Fruit fly (Drosophila melanogaster) whole organism, prepupa: ENCODE measurements around the gene CG7730.

Experiments
- Blimp-1 ChIP-seq: fragments of 200-800 bp; sonication (Bioruptor generic); optimal IDR thresholded peaks from 3 replicates; lab custom pipeline; 2017; ENCODE audit warnings: missing biosample characterization, missing genetic modification characterization, mild to moderate bottlenecking, moderate library complexity, missing genetic modification reagents
- CG10631 ChIP-seq: fragments of 200-800 bp; sonication (Bioruptor generic); optimal IDR thresholded peaks from 2 replicates; lab custom pipeline; 2016; ENCODE audit warnings: missing biosample characterization, missing genetic modification characterization
- CG10669 ChIP-seq: fragments of 200-800 bp; sonication (Bioruptor generic); optimal IDR thresholded peaks from 3 replicates; lab custom pipeline; 2018; ENCODE audit warnings: missing biosample characterization, mild to moderate bottlenecking, missing genetic modification characterization, moderate library complexity
- CG11294 ChIP-seq: fragments of 200-800 bp; sonication (Bioruptor generic); IDR thresholded peaks from 2 replicates; pipeline ENCODE4 v1.3.6; 2022; ENCODE audit warnings: missing biosample characterization, missing genetic modification characterization
- CG11902 ChIP-seq: fragments of 200-800 bp; sonication (Bioruptor generic); optimal IDR thresholded peaks from 3 replicates; lab custom pipeline; 2016; ENCODE audit warnings: missing biosample characterization, missing genetic modification characterization
- CG15336 ChIP-seq: fragments of 200-800 bp; sonication (Bioruptor generic); IDR thresholded peaks from 2 replicates; pipeline ENCODE4 v1.3.6; 2022; ENCODE audit warnings: missing biosample characterization, missing genetic modification characterization
- CG1621 ChIP-seq: fragments of 200-800 bp; sonication (Bioruptor generic); optimal IDR thresholded peaks from 3 replicates; lab custom pipeline; 2018; ENCODE audit warnings: missing biosample characterization, mild to moderate bottlenecking, missing genetic modification characterization
- CG16779 ChIP-seq: fragments of 200-800 bp; sonication (Bioruptor generic); optimal IDR thresholded peaks from 3 replicates; lab custom pipeline; 2017; ENCODE audit warnings: missing biosample characterization, mild to moderate bottlenecking, missing genetic modification characterization
- CG31627 ChIP-seq: fragments of 200-800 bp; sonication (Bioruptor generic); optimal IDR thresholded peaks from 3 replicates; lab custom pipeline; 2016; ENCODE audit warnings: missing biosample characterization, missing genetic modification characterization
- CG32006 ChIP-seq: fragments of 200-800 bp; sonication (Bioruptor generic); optimal IDR thresholded peaks from 3 replicates; lab custom pipeline; 2017; ENCODE audit warnings: missing biosample characterization, mild to moderate bottlenecking, missing genetic modification characterization
- CG3919 ChIP-seq: fragments of 200-800 bp; sonication (Bioruptor generic); optimal IDR thresholded peaks from 3 replicates; lab custom pipeline; 2016; ENCODE audit warnings: missing biosample characterization, missing genetic modification characterization
- CG4318 ChIP-seq: fragments of 200-800 bp; sonication (Bioruptor generic); optimal IDR thresholded peaks from 3 replicates; lab custom pipeline; 2017; ENCODE audit warnings: missing biosample characterization, mild to moderate bottlenecking, missing genetic modification characterization
- CG6163 ChIP-seq: fragments of 200-800 bp; sonication (Bioruptor generic); IDR thresholded peaks from 3 replicates; pipeline ENCODE4 v1.3.6; 2022; ENCODE audit warnings: missing biosample characterization, missing genetic modification characterization
- CG6792 ChIP-seq: fragments of 200-800 bp; sonication (Bioruptor generic); optimal IDR thresholded peaks from 3 replicates; lab custom pipeline; 2016; ENCODE audit warnings: missing biosample characterization, missing genetic modification characterization
- CG6808 ChIP-seq: fragments of 200-800 bp; sonication (Bioruptor generic); optimal IDR thresholded peaks from 3 replicates; lab custom pipeline; 2017; ENCODE audit warnings: missing biosample characterization, missing genetic modification characterization, mild to moderate bottlenecking, moderate library complexity, missing genetic modification reagents
- CG6854 ChIP-seq: fragments of 200-800 bp; sonication (Bioruptor generic); optimal IDR thresholded peaks from 2 replicates; lab custom pipeline; 2017; ENCODE audit warnings: missing biosample characterization, mild to moderate bottlenecking, missing genetic modification characterization
- CG8119 ChIP-seq: fragments of 200-800 bp; sonication (Bioruptor generic); IDR thresholded peaks from 3 replicates; pipeline ENCODE4 v1.3.6; 2022; ENCODE audit warnings: missing biosample characterization, missing genetic modification characterization
- CG8319 ChIP-seq: fragments of 200-800 bp; sonication (Bioruptor generic); optimal IDR thresholded peaks from 3 replicates; lab custom pipeline; 2016; ENCODE audit warnings: missing biosample characterization, missing genetic modification characterization
- CG8632 ChIP-seq: fragments of 200-800 bp; sonication (Bioruptor generic); optimal IDR thresholded peaks from 3 replicates; lab custom pipeline; 2016; ENCODE audit warnings: missing biosample characterization, missing genetic modification characterization
- Eip75B ChIP-seq: fragments of 200-800 bp; sonication (Bioruptor generic); optimal IDR thresholded peaks from 3 replicates; lab custom pipeline; 2016; ENCODE audit warnings: missing biosample characterization, missing genetic modification characterization
- Eip78C ChIP-seq: fragments of 200-800 bp; sonication (Bioruptor generic); peaks from one replicate; lab custom pipeline; 2016; ENCODE audit warnings: missing biosample characterization, missing genetic modification characterization
- Eip93F ChIP-seq: fragments of 200-800 bp; sonication (Bioruptor generic); optimal IDR thresholded peaks from 2 replicates; lab custom pipeline; 2016; ENCODE audit warnings: missing biosample characterization, mild to moderate bottlenecking, missing genetic modification characterization
- Ets21C ChIP-seq: fragments of 200-800 bp; sonication (Bioruptor generic); optimal IDR thresholded peaks from 3 replicates; lab custom pipeline; 2016; ENCODE audit warnings: missing biosample characterization, missing genetic modification characterization
- Ets96B ChIP-seq: fragments of 200-800 bp; optimal IDR thresholded peaks from 2 replicates; lab custom pipeline; 2019; ENCODE audit warnings: missing biosample characterization, mild to moderate bottlenecking, missing genetic modification characterization, moderate library complexity
- Gug ChIP-seq: fragments of 200-800 bp; sonication (Bioruptor generic); IDR thresholded peaks from 2 replicates; pipeline ENCODE4 v1.3.6; 2022; ENCODE audit warnings: missing biosample characterization, missing genetic modification characterization
- Hr38 ChIP-seq: sonication (Bioruptor generic); optimal IDR thresholded peaks from 2 replicates; lab custom pipeline; 2016; ENCODE audit warnings: missing biosample characterization, missing genetic modification characterization
- Lpt ChIP-seq: fragments of 200-800 bp; sonication (Bioruptor generic); optimal IDR thresholded peaks from 3 replicates; lab custom pipeline; 2016; ENCODE audit warnings: missing biosample characterization, missing genetic modification characterization
- Met ChIP-seq: fragments of 200-800 bp; sonication (Bioruptor generic); optimal IDR thresholded peaks from 3 replicates; lab custom pipeline; 2016; ENCODE audit warnings: missing biosample characterization, missing genetic modification characterization
- OdsH ChIP-seq: fragments of 200-800 bp; sonication (Bioruptor generic); optimal IDR thresholded peaks from 3 replicates; lab custom pipeline; 2016; ENCODE audit warnings: missing biosample characterization, missing genetic modification characterization
- Sox102F ChIP-seq: fragments of 200-800 bp; sonication (Bioruptor generic); optimal IDR thresholded peaks from 2 replicates; lab custom pipeline; 2016; ENCODE audit warnings: missing biosample characterization, mild to moderate bottlenecking, missing genetic modification characterization
- Sox14 ChIP-seq: fragments of 200-800 bp; sonication (Bioruptor generic); optimal IDR thresholded peaks from 3 replicates; lab custom pipeline; 2016; ENCODE audit warnings: missing biosample characterization, missing genetic modification characterization
- Sox15 ChIP-seq: fragments of 200-800 bp; sonication (Bioruptor generic); optimal IDR thresholded peaks from 3 replicates; lab custom pipeline; 2016; ENCODE audit warnings: missing biosample characterization, missing genetic modification characterization
- acj6 ChIP-seq: fragments of 200-800 bp; sonication (Bioruptor generic); optimal IDR thresholded peaks from 3 replicates; lab custom pipeline; 2016; ENCODE audit warnings: missing biosample characterization, missing genetic modification characterization
- cyc ChIP-seq: fragments of 200-800 bp; sonication (Bioruptor generic); optimal IDR thresholded peaks from 3 replicates; lab custom pipeline; 2016; ENCODE audit warnings: missing biosample characterization, missing genetic modification characterization
- dac ChIP-seq: fragments of 200-800 bp; sonication (Bioruptor generic); optimal IDR thresholded peaks from 2 replicates; lab custom pipeline; 2017; ENCODE audit warnings: missing biosample characterization, mild to moderate bottlenecking, missing genetic modification characterization
- esn ChIP-seq: fragments of 200-800 bp; sonication (Bioruptor generic); optimal IDR thresholded peaks from 2 replicates; lab custom pipeline; 2016; ENCODE audit warnings: missing biosample characterization, mild to moderate bottlenecking, missing genetic modification characterization, moderate library complexity
- fd59A ChIP-seq: fragments of 200-800 bp; sonication (Bioruptor generic); optimal IDR thresholded peaks from 2 replicates; lab custom pipeline; 2017; ENCODE audit warnings: missing biosample characterization, mild to moderate bottlenecking, missing genetic modification characterization, missing genetic modification reagents
- fd85E ChIP-seq: fragments of 200-800 bp; sonication (Bioruptor generic); optimal IDR thresholded peaks from 3 replicates; lab custom pipeline; 2016; ENCODE audit warnings: missing biosample characterization, missing genetic modification characterization
- fkh ChIP-seq: fragments of 200-800 bp; sonication (Bioruptor generic); optimal IDR thresholded peaks from 3 replicates; lab custom pipeline; 2017; ENCODE audit warnings: missing biosample characterization, mild to moderate bottlenecking, missing genetic modification characterization, moderate library complexity
- lz ChIP-seq: fragments of 200-800 bp; sonication (Bioruptor generic); optimal IDR thresholded peaks from 3 replicates; lab custom pipeline; 2016; ENCODE audit warnings: missing biosample characterization, missing genetic modification characterization
- net ChIP-seq: fragments of 200-800 bp; sonication (Bioruptor generic); optimal IDR thresholded peaks from 3 replicates; lab custom pipeline; 2016; ENCODE audit warnings: missing biosample characterization, missing genetic modification characterization
- salr ChIP-seq, 2 experiments: fragments of 200-800 bp; sonication (Bioruptor generic); optimal IDR thresholded peaks; 3 replicates each; lab custom pipeline; 2016 to 2018; ENCODE audit warnings: missing biosample characterization in 2 of 2, missing genetic modification characterization in 2 of 2, mild to moderate bottlenecking in 1 of 2
- ss ChIP-seq, 2 experiments: fragments of 200-800 bp; sonication (Bioruptor generic); optimal IDR thresholded peaks; 2 replicates in 1 of 2; 3 replicates in 1 of 2; lab custom pipeline; 2017 to 2018; ENCODE audit warnings: mild to moderate bottlenecking in 2 of 2, missing biosample characterization in 2 of 2, missing genetic modification characterization in 2 of 2, moderate library complexity in 1 of 2
- svp ChIP-seq: fragments of 200-800 bp; sonication (Bioruptor generic); peaks from one replicate; lab custom pipeline; 2016; ENCODE audit warnings: missing biosample characterization, missing genetic modification characterization
- topi ChIP-seq: fragments of 200-800 bp; sonication (Bioruptor generic); optimal IDR thresholded peaks from 3 replicates; lab custom pipeline; 2016; ENCODE audit warnings: missing biosample characterization, missing genetic modification characterization

Gene CG7730

DNA sequence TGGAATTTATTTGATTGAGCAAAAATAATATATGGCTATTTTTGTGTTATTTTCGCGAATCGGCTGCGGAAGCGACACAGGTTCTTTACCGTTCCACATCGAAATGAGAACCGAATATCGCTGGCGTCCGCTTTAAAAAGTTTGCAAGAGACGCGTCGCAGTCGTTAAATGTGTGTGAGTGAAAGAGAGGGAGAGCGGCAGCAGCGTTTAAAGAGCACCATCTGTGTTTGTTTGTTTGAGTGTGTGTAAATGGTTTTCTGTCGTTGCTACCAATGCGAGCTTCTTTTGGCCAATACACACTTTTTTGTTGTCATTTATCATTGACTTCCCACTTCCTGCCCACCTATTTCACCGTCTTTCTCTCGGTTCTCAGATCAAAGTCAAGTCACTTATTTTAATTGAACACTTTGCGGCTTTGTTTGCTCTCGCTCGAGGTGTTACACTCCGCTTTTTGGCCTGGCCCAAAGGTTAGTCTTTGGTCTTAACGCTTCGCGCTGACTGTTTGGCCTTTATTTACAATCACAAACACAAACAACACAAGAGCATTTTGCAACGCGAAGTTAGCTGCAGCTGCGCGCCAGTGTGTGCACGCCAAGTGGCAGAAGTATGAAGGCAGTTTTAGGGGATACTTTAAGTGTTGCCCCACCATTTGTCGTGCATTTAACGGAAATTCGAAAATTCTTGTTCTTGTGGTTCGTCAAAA is 15.1 kb upstream of the CG7730 start, which contains the start of gene CG3764 (continued):
- TF ChIP-seq CG6854 (GFP tag; lab: Kevin White, UChicago) (peak; percentile 81), esn (GFP tag; lab: Kevin White, UChicago) (peak; percentile 63), CG6792 (GFP tag; lab: Kevin White, UChicago) (peak; percentile 33), fkh (peak; percentile 99), salr (GFP tag; optimal IDR thresholded peaks at IDR 0.05; lab: Kevin White, UChicago) (peak in 1 of 2 experiments; percentile 65), Sox102F (GFP tag; lab: Kevin White, UChicago) (peak; percentile 49), CG4318 (no peak), CG10669 (GFP tag; lab: Kevin White, UChicago) (peak; percentile 53), CG10631 (GFP tag; lab: Kevin White, UChicago) (no peak), Lpt (GFP tag; lab: Kevin White, UChicago) (no peak), Ets96B (tag; lab: Kevin White, UChicago) (no peak), CG3919 (GFP tag; lab: Kevin White, UChicago) (peak; percentile 75), svp (GFP tag; lab: Kevin White, UChicago) (peak; percentile 77), CG6163 (GFP tag; lab: Robert Waterston, UW) (peak; percentile 70), CG8119 (GFP tag; lab: Robert Waterston, UW) (peak; percentile 18; the same call in 1 of the 3 replicates), CG32006 (GFP tag; lab: Kevin White, UChicago) (peak; percentile 6), topi (peak; percentile 60), Eip78C (GFP tag; lab: Kevin White, UChicago) (peak; percentile 74), Met (peak; percentile 68), Gug (GFP tag; lab: Robert Waterston, UW) (no peak), Hr38 (GFP tag; lab: Kevin White, UChicago) (no peak), Ets21C (GFP tag; lab: Kevin White, UChicago) (peak; percentile 36), Eip93F (GFP tag; lab: Kevin White, UChicago) (no peak), net (GFP tag; lab: Kevin White, UChicago) (peak; percentile 65), CG11294 (GFP tag; lab: Robert Waterston, UW) (no peak), Eip75B (GFP tag; lab: Kevin White, UChicago) (peak; percentile 55), CG15336 (no peak; the same call in 1 of the 2 replicates), CG6808 (GFP tag; lab: Kevin White, UChicago) (peak; percentile 69), CG1621 (tag; lab: Kevin White, UChicago) (peak; percentile 35)

DNA sequence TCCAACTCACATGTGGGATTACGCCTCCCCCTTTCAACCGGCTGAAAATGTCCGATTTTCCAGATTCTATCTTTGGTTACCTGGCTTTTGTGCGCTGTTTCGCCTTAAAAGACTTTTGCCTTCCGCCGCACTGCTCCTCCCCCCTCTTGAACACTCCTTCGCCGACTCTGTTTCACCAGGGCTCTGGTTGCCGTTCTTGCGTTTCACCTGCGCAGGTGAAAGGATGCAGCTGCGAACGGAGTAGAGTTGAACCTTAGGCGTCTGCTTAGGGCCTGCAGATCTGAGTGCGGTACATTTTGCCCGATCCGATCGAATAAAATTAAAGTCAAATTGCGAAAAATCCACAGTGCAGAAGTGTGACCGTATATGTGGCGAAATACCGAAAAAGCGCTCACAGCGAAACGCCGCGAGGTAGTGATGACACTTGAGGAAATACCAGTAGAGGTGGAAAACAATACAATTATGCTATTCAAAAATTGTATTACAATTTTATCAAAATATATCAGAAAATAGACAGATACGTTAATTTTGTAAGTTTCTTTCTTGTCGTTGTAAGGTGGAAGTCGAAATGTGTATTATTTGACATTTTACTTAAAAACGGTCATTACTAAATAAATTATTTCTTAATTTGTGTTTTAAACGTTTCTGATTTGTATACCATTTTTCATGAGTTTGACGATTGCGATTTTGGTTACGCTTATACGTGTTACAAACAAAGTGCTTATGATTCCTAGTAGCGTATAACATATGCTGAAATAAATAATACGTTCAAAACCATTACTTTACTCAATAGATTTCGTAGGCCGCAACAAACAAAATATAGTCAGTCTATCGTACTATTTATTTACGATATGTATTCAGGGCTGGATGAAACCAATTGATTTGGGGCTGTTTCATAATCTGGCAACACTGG is 11.4 kb upstream of the CG7730 start, which contains the start of the genes CG6664 and CG7728:
Gene CG6664 (minus strand): TSS at position 518 of the 913 bp plus-strand sequence.
Gene CG7728 (plus strand): TSS at position 874 of the 913 bp plus-strand sequence.
- no peak for TF ChIP-seq CG8319 (GFP tag; lab: Kevin White, UChicago)
- peak; percentile 71 for TF ChIP-seq lz (GFP tag; lab: Kevin White, UChicago)
- no peak for TF ChIP-seq Eip93F (GFP tag; lab: Kevin White, UChicago)
- no peak for TF ChIP-seq fd85E (GFP tag; lab: Kevin White, UChicago)
- no peak for TF ChIP-seq acj6 (GFP tag; lab: Kevin White, UChicago)
- TF ChIP-seq net (GFP tag; lab: Kevin White, UChicago): no peak
- no peak for TF ChIP-seq OdsH (GFP tag; lab: Kevin White, UChicago)
- no peak for TF ChIP-seq CG1621 (tag; lab: Kevin White, UChicago)
- peak; percentile 15 for TF ChIP-seq dac (GFP tag; lab: Kevin White, UChicago)
- TF ChIP-seq CG8632 (GFP tag; lab: Kevin White, UChicago): peak; percentile 48
- peak; percentile 60 for TF ChIP-seq Eip78C (GFP tag; lab: Kevin White, UChicago)
- peak; percentile 65 for TF ChIP-seq CG31627 (GFP tag; lab: Kevin White, UChicago)
- TF ChIP-seq Sox14 (GFP tag; lab: Kevin White, UChicago): peak; percentile 42
- TF ChIP-seq CG6163 (GFP tag; lab: Robert Waterston, UW): 0 out of 3 replicates have a peak, but pooled peaks have one; percentile 47
- no peak for TF ChIP-seq CG16779 (tag; lab: Kevin White, UChicago)
- TF ChIP-seq cyc: peak; percentile 57
- TF ChIP-seq Hr38 (GFP tag; lab: Kevin White, UChicago): no peak
- peak; percentile 60 for TF ChIP-seq topi
- peak; percentile 41 for TF ChIP-seq CG11902 (GFP tag; lab: Kevin White, UChicago)
- peak; percentile 6 for TF ChIP-seq Blimp-1 (GFP tag; lab: Kevin White, UChicago)
- peak; percentile 19 for TF ChIP-seq Lpt (GFP tag; lab: Kevin White, UChicago)
- TF ChIP-seq CG4318: no peak
- TF ChIP-seq Eip75B (GFP tag; lab: Kevin White, UChicago): no peak
- TF ChIP-seq ss (GFP tag; optimal IDR thresholded peaks at IDR 0.05; lab: Kevin White, UChicago): no peak
- peak; percentile 42 for TF ChIP-seq Sox15 (GFP tag; lab: Kevin White, UChicago)
- no peak for TF ChIP-seq CG32006 (GFP tag; lab: Kevin White, UChicago)
- peak; percentile 54 for TF ChIP-seq Ets21C (GFP tag; lab: Kevin White, UChicago)
- no peak for TF ChIP-seq CG6808 (GFP tag; lab: Kevin White, UChicago)
- TF ChIP-seq fd59A (GFP tag; lab: Kevin White, UChicago): peak; percentile 34
- TF ChIP-seq Sox102F (GFP tag; lab: Kevin White, UChicago): no peak
